Fruit fly (Drosophila melanogaster) whole organism, larva: ENCODE data around the gene AdipoR.

Source experiments
- noc ChIP-seq: fragments of 200-800 bp; sonication (Bioruptor generic); optimal IDR thresholded peaks from 3 replicates; lab custom pipeline; 2019; ENCODE audit warnings: missing biosample characterization, mild to moderate bottlenecking, missing genetic modification characterization, moderate library complexity

Gene AdipoR

dm6 chr3R:22535945-22536344, 11.7 kb downstream of the AdipoR start:
- TF ChIP-seq noc (tag; lab: Kevin White, UChicago): no peak

- no peak for TF ChIP-seq noc (tag; lab: Kevin White, UChicago)
Observed at dm6 chr3R:22533973-22534931, 13.4 kb downstream of the AdipoR start.

dm6 chr3R:22531801-22532200, 15.8 kb downstream of the AdipoR start, which contains the start of gene CG33093:
Gene CG33093, minus strand, starts transcription at chr3R:22531922.
- no peak for TF ChIP-seq noc (tag; lab: Kevin White, UChicago)

- peak; percentile 65 for TF ChIP-seq noc (tag; lab: Kevin White, UChicago)
Observed at dm6 chr3R:22530305-22530704, 17.3 kb downstream of the AdipoR start, which contains the start of gene CG33099. Gene CG33099, minus strand, starts transcription at chr3R:22530572.

- no peak for TF ChIP-seq noc (tag; lab: Kevin White, UChicago)
Observed at dm6 chr3R:22528264-22529158, 19.1 kb downstream of the AdipoR start, which contains the start of gene CG5346. Gene CG5346, minus strand, starts transcription at chr3R:22528663.

dm6 chr3R:22527636-22528148, 20.0 kb downstream of the AdipoR start:
- TF ChIP-seq noc (tag; lab: Kevin White, UChicago): no peak

dm6 chr3R:22527192-22527591, 20.5 kb downstream of the AdipoR start:
- peak; percentile 30 for TF ChIP-seq noc (tag; lab: Kevin White, UChicago)

dm6 chr3R:22526353-22526907, 21.2 kb downstream of the AdipoR start:
- TF ChIP-seq noc (tag; lab: Kevin White, UChicago): peak; percentile 33

dm6 chr3R:22525546-22526352, 21.9 kb downstream of the AdipoR start:
- peak; percentile 33 for TF ChIP-seq noc (tag; lab: Kevin White, UChicago)

- TF ChIP-seq noc (tag; lab: Kevin White, UChicago): no peak
Observed at dm6 chr3R:22525073-22525413, 22.6 kb downstream of the AdipoR start.

dm6 chr3R:22524344-22525072, 23.1 kb downstream of the AdipoR start:
- no peak for TF ChIP-seq noc (tag; lab: Kevin White, UChicago)

dm6 chr3R:22522859-22523258, 24.8 kb downstream of the AdipoR start:
- TF ChIP-seq noc (tag; lab: Kevin White, UChicago): peak; percentile 32

dm6 chr3R:22522042-22522441, 25.6 kb downstream of the AdipoR start:
- TF ChIP-seq noc (tag; lab: Kevin White, UChicago): no peak

dm6 chr3R:22520481-22520880, 27.2 kb downstream of the AdipoR start:
- peak; percentile 33 for TF ChIP-seq noc (tag; lab: Kevin White, UChicago)
